Fruit fly (Drosophila melanogaster) whole organism, embryonic: Measurements from ENCODE around the gene IscU.

ENCODE experiments used
- CG10209 ChIP-seq: fragments of 200-800 bp; sonication (Bioruptor generic); optimal IDR thresholded peaks from 3 replicates; lab custom pipeline; 2017; ENCODE audit warnings: missing biosample characterization, mild to moderate bottlenecking, missing genetic modification characterization, missing genetic modification reagents
- CG11560 ChIP-seq: fragments of 200-800 bp; sonication (Bioruptor generic); IDR thresholded peaks from 3 replicates; pipeline ENCODE4 v1.3.6; 2022; ENCODE audit warnings: missing biosample characterization, missing genetic modification characterization
- CG15269 ChIP-seq: fragments of 200-800 bp; sonication (Bioruptor generic); optimal IDR thresholded peaks from 2 replicates; lab custom pipeline; 2018; ENCODE audit warnings: missing biosample characterization, mild to moderate bottlenecking, missing genetic modification characterization, moderate library complexity
- CG15601 ChIP-seq: fragments of 200-800 bp; sonication (Bioruptor generic); optimal IDR thresholded peaks from 3 replicates; lab custom pipeline; 2019; ENCODE audit warnings: missing biosample characterization, mild to moderate bottlenecking, missing genetic modification characterization, moderate library complexity
- CG16779 ChIP-seq: fragments of 200-800 bp; sonication (Bioruptor generic); IDR thresholded peaks from 2 replicates; pipeline ENCODE4 v1.3.6; 2022; ENCODE audit warnings: missing biosample characterization, missing genetic modification characterization
- CG16815 ChIP-seq: fragments of 200-800 bp; sonication (Bioruptor generic); optimal IDR thresholded peaks from 3 replicates; lab custom pipeline; 2017; ENCODE audit warnings: missing biosample characterization, mild to moderate bottlenecking, missing genetic modification characterization
- CG17359 ChIP-seq: fragments of 200-800 bp; sonication (Bioruptor generic); optimal IDR thresholded peaks from 3 replicates; lab custom pipeline; 2018; ENCODE audit warnings: missing biosample characterization, mild to moderate bottlenecking, missing genetic modification characterization, moderate library complexity
- CG17361 ChIP-seq: fragments of 200-800 bp; sonication (Bioruptor generic); IDR thresholded peaks from 3 replicates; pipeline ENCODE4 v1.3.6; 2022; ENCODE audit warnings: missing biosample characterization, missing genetic modification characterization
- CG1832 ChIP-seq: fragments of 200-800 bp; sonication (Bioruptor generic); optimal IDR thresholded peaks from 2 replicates; lab custom pipeline; 2017; ENCODE audit warnings: missing biosample characterization, mild to moderate bottlenecking, missing genetic modification characterization, inconsistent platforms
- CG2875 ChIP-seq: fragments of 200-800 bp; sonication (Bioruptor generic); optimal IDR thresholded peaks from 2 replicates; lab custom pipeline; 2017; ENCODE audit warnings: missing biosample characterization, mild to moderate bottlenecking, missing genetic modification characterization, missing genetic modification reagents
- CG31365 ChIP-seq: fragments of 200-800 bp; sonication (Bioruptor generic); optimal IDR thresholded peaks from 2 replicates; lab custom pipeline; 2018; ENCODE audit warnings: missing biosample characterization, mild to moderate bottlenecking, missing genetic modification characterization
- CG34376 ChIP-seq: fragments of 200-800 bp; sonication (Bioruptor generic); optimal IDR thresholded peaks from 2 replicates; lab custom pipeline; 2018; ENCODE audit warnings: missing biosample characterization, mild to moderate bottlenecking, missing genetic modification characterization
- CG3838 ChIP-seq: fragments of 200-800 bp; sonication (Bioruptor generic); optimal IDR thresholded peaks from 3 replicates; lab custom pipeline; 2016; ENCODE audit warnings: missing biosample characterization, missing genetic modification characterization
- CG6683 ChIP-seq: fragments of 200-800 bp; sonication (Bioruptor generic); optimal IDR thresholded peaks from 2 replicates; lab custom pipeline; 2017; ENCODE audit warnings: missing biosample characterization, mild to moderate bottlenecking, missing genetic modification characterization, missing genetic modification reagents
- CG6791 ChIP-seq: fragments of 200-800 bp; sonication (Bioruptor generic); IDR thresholded peaks from 3 replicates; pipeline ENCODE4 v1.3.6; 2022; ENCODE audit warnings: missing biosample characterization, missing genetic modification characterization; ENCODE audit not compliant: partially characterized antibody
- CG7963 ChIP-seq: fragments of 200-800 bp; sonication (Bioruptor generic); IDR thresholded peaks from 3 replicates; pipeline ENCODE4 v1.3.6; 2022; ENCODE audit warnings: missing biosample characterization, missing genetic modification characterization; ENCODE audit not compliant: partially characterized antibody
- Dll ChIP-seq: fragments of 200-800 bp; sonication (Bioruptor generic); IDR thresholded peaks from 4 replicates; pipeline ENCODE4 v1.3.6; 2022; ENCODE audit warnings: missing biosample characterization, missing genetic modification characterization; ENCODE audit not compliant: partially characterized antibody
- Ets65A ChIP-seq: fragments of 200-800 bp; sonication (Bioruptor generic); peaks from one replicate; lab custom pipeline; 2016; ENCODE audit warnings: missing biosample characterization, missing genetic modification characterization
- GATAe ChIP-seq: fragments of 200-800 bp; sonication (Bioruptor generic); conservative IDR thresholded peaks from 2 replicates; pipeline ENCODE4 v1.3.6; 2022; ENCODE audit warnings: missing biosample characterization, missing genetic modification characterization
- H2.0 ChIP-seq: fragments of 200-800 bp; sonication (Bioruptor generic); IDR thresholded peaks from 2 replicates; pipeline ENCODE4 v1.3.6; 2022; ENCODE audit warnings: missing biosample characterization, missing genetic modification characterization
- Hey ChIP-seq: fragments of 200-800 bp; sonication (Bioruptor generic); optimal IDR thresholded peaks from 3 replicates; lab custom pipeline; 2018; ENCODE audit warnings: missing biosample characterization, mild to moderate bottlenecking, missing genetic modification characterization
- Hmr ChIP-seq: fragments of 200-800 bp; sonication (Bioruptor generic); optimal IDR thresholded peaks from 3 replicates; lab custom pipeline; 2017; ENCODE audit warnings: mild to moderate bottlenecking, missing biosample characterization, missing genetic modification reagents, missing genetic modification characterization
- Lpt ChIP-seq: fragments of >200 bp; optimal IDR thresholded peaks from 2 replicates; lab custom pipeline; 2018; ENCODE audit warnings: missing biosample characterization, missing genetic modification characterization
- NFAT ChIP-seq: fragments of 200-800 bp; sonication (Bioruptor generic); IDR thresholded peaks from 2 replicates; pipeline ENCODE4 v1.3.6; 2022; ENCODE audit warnings: missing biosample characterization, missing genetic modification characterization
- Nf-YA ChIP-seq: fragments of 200-800 bp; sonication (Bioruptor generic); IDR thresholded peaks from 2 replicates; pipeline ENCODE4 v1.3.6; 2022; ENCODE audit warnings: missing biosample characterization, missing genetic modification characterization
- Poxn ChIP-seq: fragments of 200-800 bp; sonication (Bioruptor generic); IDR thresholded peaks from 2 replicates; pipeline ENCODE4 v1.3.6; 2022; ENCODE audit warnings: missing biosample characterization, missing genetic modification characterization
- Sin3A ChIP-seq: fragments of >200 bp; optimal IDR thresholded peaks from 2 replicates; lab custom pipeline; 2018
- Ssrp ChIP-seq: fragments of 200-800 bp; sonication (Bioruptor generic); optimal IDR thresholded peaks from 2 replicates; lab custom pipeline; 2018; ENCODE audit warnings: missing biosample characterization, mild to moderate bottlenecking, missing genetic modification characterization, moderate library complexity
- Xbp1 ChIP-seq: fragments of 200-800 bp; sonication (Bioruptor generic); optimal IDR thresholded peaks from 3 replicates; lab custom pipeline; 2016; ENCODE audit warnings: missing biosample characterization, mild to moderate bottlenecking, missing genetic modification characterization
- YL-1 ChIP-seq: fragments of 200-800 bp; sonication (Bioruptor generic); optimal IDR thresholded peaks from 3 replicates; lab custom pipeline; 2017; ENCODE audit warnings: missing biosample characterization, mild to moderate bottlenecking, missing genetic modification characterization
- ac ChIP-seq: fragments of 200-800 bp; sonication (Bioruptor generic); optimal IDR thresholded peaks from 3 replicates; lab custom pipeline; 2017; ENCODE audit warnings: missing biosample characterization, mild to moderate bottlenecking, missing genetic modification characterization
- ci ChIP-seq: fragments of 200-800 bp; sonication (Bioruptor generic); IDR thresholded peaks from 3 replicates; pipeline ENCODE4 v1.3.6; 2022; ENCODE audit warnings: missing biosample characterization, missing genetic modification characterization
- crc ChIP-seq: fragments of 200-800 bp; sonication (Bioruptor generic); optimal IDR thresholded peaks from 2 replicates; lab custom pipeline; 2016; ENCODE audit warnings: missing biosample characterization, missing genetic modification characterization
- da ChIP-seq: fragments of 200-800 bp; sonication (Bioruptor generic); optimal IDR thresholded peaks from 2 replicates; lab custom pipeline; 2016; ENCODE audit warnings: missing biosample characterization, missing genetic modification characterization
- h ChIP-seq: fragments of >200 bp; optimal IDR thresholded peaks from 2 replicates; lab custom pipeline; 2017
- ind ChIP-seq: fragments of 200-800 bp; sonication (Bioruptor generic); optimal IDR thresholded peaks from 3 replicates; lab custom pipeline; 2016; ENCODE audit warnings: missing biosample characterization, missing genetic modification characterization
- mld ChIP-seq: fragments of 200-800 bp; sonication (Bioruptor generic); IDR thresholded peaks from 3 replicates; pipeline ENCODE4 v1.3.6; 2022; ENCODE audit warnings: missing biosample characterization, missing genetic modification characterization; ENCODE audit not compliant: partially characterized antibody
- nau ChIP-seq: fragments of 200-800 bp; sonication (Bioruptor generic); optimal IDR thresholded peaks from 3 replicates; lab custom pipeline; 2017; ENCODE audit warnings: missing biosample characterization, mild to moderate bottlenecking, missing genetic modification characterization, missing genetic modification reagents
- nerfin-2 ChIP-seq: fragments of 200-800 bp; sonication (Bioruptor generic); IDR thresholded peaks from 2 replicates; pipeline ENCODE4 v1.3.6; 2022; ENCODE audit warnings: missing biosample characterization, missing genetic modification characterization; ENCODE audit not compliant: partially characterized antibody
- otp ChIP-seq: fragments of 200-800 bp; sonication (Bioruptor generic); IDR thresholded peaks from 3 replicates; pipeline ENCODE4, ENCODE4 v1.3.6; 2022; ENCODE audit warnings: missing biosample characterization, missing genetic modification characterization
- pb ChIP-seq: fragments of 200-800 bp; sonication (Bioruptor generic); optimal IDR thresholded peaks from 3 replicates; lab custom pipeline; 2016; ENCODE audit warnings: missing biosample characterization, missing genetic modification characterization
- prd ChIP-seq, 3 experiments: fragments of >200 bp in 2 of 3; fragments of 200-800 bp in 1 of 3; sonication (Bioruptor generic) in 1 of 3; optimal IDR thresholded peaks in 2 of 3; IDR thresholded peaks in 1 of 3; 2 replicates in 2 of 3; 3 replicates in 1 of 3; pipeline versions ENCODE4 v1.3.6 to Lab custom; 2017 to 2022; ENCODE audit warnings: missing biosample characterization in 1 of 3, missing genetic modification characterization in 1 of 3
- sd ChIP-seq: fragments of 200-800 bp; sonication (Bioruptor generic); optimal IDR thresholded peaks from 3 replicates; lab custom pipeline; 2018; ENCODE audit warnings: missing biosample characterization, mild to moderate bottlenecking, missing genetic modification characterization, moderate library complexity
- toy ChIP-seq: fragments of 200-800 bp; sonication (Bioruptor generic); IDR thresholded peaks from 2 replicates; pipeline ENCODE4 v1.3.6; 2022; ENCODE audit warnings: missing biosample characterization, missing genetic modification characterization
- ttk ChIP-seq: fragments of 200-800 bp; sonication (Bioruptor generic); IDR thresholded peaks from 2 replicates; pipeline ENCODE4 v2.1.2; 2022; ENCODE audit warnings: missing biosample characterization, missing genetic modification characterization
- unpg ChIP-seq: fragments of 200-800 bp; sonication (Bioruptor generic); optimal IDR thresholded peaks from 3 replicates; lab custom pipeline; 2018; ENCODE audit warnings: missing biosample characterization, mild to moderate bottlenecking, missing genetic modification characterization, moderate library complexity

Gene IscU

dm6 chr3R:8811323-8811936, 12.5 kb downstream of the IscU start (continued):
- peak; percentile 98 for TF ChIP-seq Nf-YA (GFP tag; lab: Robert Waterston, UW)
- peak; percentile 99 for TF ChIP-seq CG17359 (tag; lab: Kevin White, UChicago)

- TF ChIP-seq CG16779 (GFP tag; lab: Robert Waterston, UW), result peak; percentile 81
- no peak for TF ChIP-seq nerfin-2 (GFP tag; lab: Robert Waterston, UW)
- peak; percentile 74 for TF ChIP-seq da (GFP tag; lab: Kevin White, UChicago)
- TF ChIP-seq ci (GFP tag; lab: Robert Waterston, UW), result peak; percentile 95
- TF ChIP-seq nau (GFP tag; lab: Kevin White, UChicago), result peak; percentile 88
- peak; percentile 97 for TF ChIP-seq Hey (tag; lab: Kevin White, UChicago)
- no peak for TF ChIP-seq Lpt (GFP tag; lab: Kevin White, UChicago)
- TF ChIP-seq Xbp1 (GFP tag; lab: Kevin White, UChicago), result peak; percentile 23
- peak; percentile 36; the same call in 1 of the 2 replicates for TF ChIP-seq H2.0 (GFP tag; lab: Robert Waterston, UW)
- no peak for TF ChIP-seq Ssrp (tag; lab: Kevin White, UChicago)
- peak; percentile 94 for TF ChIP-seq Hmr (GFP tag; lab: Kevin White, UChicago)
- TF ChIP-seq CG31365, result peak; percentile 91
- TF ChIP-seq CG3838 (GFP tag; lab: Kevin White, UChicago), result peak; percentile 81
- TF ChIP-seq CG16815 (GFP tag; lab: Kevin White, UChicago), result no peak
- peak; percentile 36 for TF ChIP-seq pb (GFP tag; lab: Kevin White, UChicago)
- TF ChIP-seq unpg (GFP tag; lab: Kevin White, UChicago), result peak; percentile 83
- TF ChIP-seq NFAT, result peak; percentile 47
- no peak for TF ChIP-seq crc (GFP tag; lab: Kevin White, UChicago)
- TF ChIP-seq otp (GFP tag; lab: Robert Waterston, UW), result peak; percentile 89
- peak; percentile 99 for TF ChIP-seq CG34376
- TF ChIP-seq sd (tag; lab: Kevin White, UChicago), result peak; percentile 78
- no peak for TF ChIP-seq Dll (GFP tag; lab: Robert Waterston, UW)
- TF ChIP-seq toy (GFP tag; lab: Robert Waterston, UW), result peak; percentile 14; the same call in 1 of the 2 replicates
- TF ChIP-seq ttk, result no peak; the same call in 1 of the 2 replicates
- no peak for TF ChIP-seq prd (optimal IDR thresholded peaks at IDR 0.05; lab: Kevin White, UChicago)
- TF ChIP-seq prd (GFP tag; IDR thresholded peaks at IDR 0.05; lab: Robert Waterston, UW), result peak; percentile 51; the same call in 2 of the 3 replicates
- TF ChIP-seq GATAe, result peak; percentile 76
- peak; percentile 86 for TF ChIP-seq CG10209 (GFP tag; lab: Kevin White, UChicago)
- TF ChIP-seq Poxn (GFP tag; lab: Robert Waterston, UW), result no peak
- TF ChIP-seq h (lab: Kevin White, UChicago), result no peak
- peak; percentile 93 for TF ChIP-seq CG2875 (GFP tag; lab: Kevin White, UChicago)
- TF ChIP-seq CG11560 (tag; lab: Robert Waterston, UW), result no peak
- TF ChIP-seq Ets65A (GFP tag; lab: Kevin White, UChicago), result peak; percentile 74
- no peak for TF ChIP-seq CG6791 (GFP tag; lab: Robert Waterston, UW)
- TF ChIP-seq CG7963, result no peak
- TF ChIP-seq Sin3A, result no peak
- peak; percentile 96 for TF ChIP-seq CG15601
- TF ChIP-seq CG15269, result peak; percentile 77
- no peak for TF ChIP-seq CG1832 (GFP tag; lab: Kevin White, UChicago)
- peak; percentile 88 for TF ChIP-seq ac
- no peak; the same call in 2 of the 3 replicates for TF ChIP-seq CG17361 (GFP tag; lab: Robert Waterston, UW)
- peak; percentile 93 for TF ChIP-seq YL-1 (GFP tag; lab: Kevin White, UChicago)
- peak; percentile 47 for TF ChIP-seq ind (GFP tag; lab: Kevin White, UChicago)
- no peak for TF ChIP-seq mld
- peak; percentile 73 for TF ChIP-seq CG6683 (GFP tag; lab: Kevin White, UChicago)
These were observed 13.4 kb downstream of the IscU start for dm6 chr3R:8810397-8811184.
